Fruit fly (Drosophila melanogaster): Measurements from ENCODE around the gene CG5217.

Gene CG5217

dm6 chr3R:19248036-19248435 lies at the start of gene CG5217:
CG5217 (minus strand) TSS chr3R:19248136.
- no peak for TF ChIP-seq fd96Ca (GFP tag; IDR thresholded peaks at IDR 0.05)
- no peak for TF ChIP-seq CG15710 (tag; optimal IDR thresholded peaks at IDR 0.05)
- no peak for TF ChIP-seq D1 (tag; optimal IDR thresholded peaks at IDR 0.05)
- no peak for TF ChIP-seq EcR (GFP tag; optimal IDR thresholded peaks at IDR 0.05)
- no peak for TF ChIP-seq Pif1B (GFP tag; optimal IDR thresholded peaks at IDR 0.05)
- no peak for TF ChIP-seq CG12605 (GFP tag; IDR thresholded peaks at IDR 0.05)
- TF ChIP-seq gl (tag; optimal IDR thresholded peaks at IDR 0.05) = no peak
- TF ChIP-seq CG13204 (GFP tag; optimal IDR thresholded peaks at IDR 0.05) = no peak
- no peak for TF ChIP-seq CG8301 (tag; optimal IDR thresholded peaks at IDR 0.05)
- no peak for TF ChIP-seq CG17806 (tag; optimal IDR thresholded peaks at IDR 0.05)
- no peak for TF ChIP-seq CG10348 (GFP tag; IDR thresholded peaks at IDR 0.05)
- TF ChIP-seq CG8159 (tag; optimal IDR thresholded peaks at IDR 0.05) = no peak
- TF ChIP-seq CG14655 (GFP tag; optimal IDR thresholded peaks at IDR 0.05) = no peak
- TF ChIP-seq CG34367 (tag; optimal IDR thresholded peaks at IDR 0.05) = no peak
- TF ChIP-seq Pif1A (GFP tag; optimal IDR thresholded peaks at IDR 0.05) = no peak
- no peak for TF ChIP-seq Ets98B (GFP tag; IDR thresholded peaks at IDR 0.05)
- TF ChIP-seq CG9948 (tag; optimal IDR thresholded peaks at IDR 0.05) = no peak
- no peak for TF ChIP-seq CG32121 (GFP tag; IDR thresholded peaks at IDR 0.05)
- TF ChIP-seq Snoo (tag; optimal IDR thresholded peaks at IDR 0.05) = no peak

dm6 chr3R:19297595-19297994 lies 49.7 kb upstream of the CG5217 start, which contains the start of gene CG44174:
CG44174 (minus strand) TSS chr3R:19297695.
- TF ChIP-seq Ets98B (GFP tag; IDR thresholded peaks at IDR 0.05) = no peak
- no peak for TF ChIP-seq fd96Ca (GFP tag; IDR thresholded peaks at IDR 0.05)
- no peak for TF ChIP-seq Snoo (tag; optimal IDR thresholded peaks at IDR 0.05)

- TF ChIP-seq CG32121 (GFP tag; IDR thresholded peaks at IDR 0.05) = no peak
- no peak for TF ChIP-seq CG13204 (GFP tag; optimal IDR thresholded peaks at IDR 0.05)
- TF ChIP-seq CG8301 (tag; optimal IDR thresholded peaks at IDR 0.05) = no peak
- TF ChIP-seq D1 (tag; optimal IDR thresholded peaks at IDR 0.05) = no peak
- TF ChIP-seq CG10348 (GFP tag; IDR thresholded peaks at IDR 0.05) = no peak
- TF ChIP-seq EcR (GFP tag; optimal IDR thresholded peaks at IDR 0.05) = no peak
- no peak for TF ChIP-seq rn (GFP tag; IDR thresholded peaks at IDR 0.05)
- TF ChIP-seq CG15710 (tag; optimal IDR thresholded peaks at IDR 0.05) = no peak
- no peak for TF ChIP-seq Snoo (tag; optimal IDR thresholded peaks at IDR 0.05)
- TF ChIP-seq CG34367 (tag; optimal IDR thresholded peaks at IDR 0.05) = no peak
- no peak for TF ChIP-seq Pif1A (GFP tag; optimal IDR thresholded peaks at IDR 0.05)
- no peak for TF ChIP-seq CG12605 (GFP tag; IDR thresholded peaks at IDR 0.05)
- no peak for TF ChIP-seq CG4496 (GFP tag; IDR thresholded peaks at IDR 0.05)
Measured at dm6 chr3R:19293873-19294272, 45.9 kb upstream of the CG5217 start.

DNA sequence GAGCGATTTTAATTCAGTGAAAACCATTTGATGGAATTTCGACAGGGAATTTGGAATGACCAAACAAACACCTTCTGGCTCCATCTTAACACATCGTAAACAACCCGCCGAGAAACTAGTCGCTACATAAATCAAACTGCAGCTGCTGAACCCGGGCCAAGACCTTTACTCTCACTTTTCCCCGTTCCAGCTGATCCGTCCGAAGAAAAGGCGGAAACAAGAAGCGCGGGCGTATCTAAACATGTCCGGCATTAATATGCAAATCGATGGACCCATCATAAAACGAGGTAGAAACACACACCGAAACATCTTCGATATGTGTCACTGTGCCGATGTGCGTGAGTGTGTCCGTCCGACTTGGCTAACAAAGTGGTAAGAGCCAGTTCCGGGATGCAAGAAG lies 45.0 kb upstream of the CG5217 start:
- TF ChIP-seq Pif1A (GFP tag; optimal IDR thresholded peaks at IDR 0.05) = no peak
- TF ChIP-seq fd96Ca (GFP tag; IDR thresholded peaks at IDR 0.05) = no peak
- no peak for TF ChIP-seq CG32121 (GFP tag; IDR thresholded peaks at IDR 0.05)
- no peak for TF ChIP-seq CG34367 (tag; optimal IDR thresholded peaks at IDR 0.05)
- TF ChIP-seq EcR (GFP tag; optimal IDR thresholded peaks at IDR 0.05) = no peak
- TF ChIP-seq Snoo (tag; optimal IDR thresholded peaks at IDR 0.05) = no peak
- TF ChIP-seq Ets98B (GFP tag; IDR thresholded peaks at IDR 0.05) = no peak
- TF ChIP-seq CG8301 (tag; optimal IDR thresholded peaks at IDR 0.05) = no peak
- TF ChIP-seq Pif1B (GFP tag; optimal IDR thresholded peaks at IDR 0.05) = no peak
- TF ChIP-seq CG4496 (GFP tag; IDR thresholded peaks at IDR 0.05) = no peak
- no peak for TF ChIP-seq CG8159 (tag; optimal IDR thresholded peaks at IDR 0.05)

dm6 chr3R:19287693-19288092 lies 39.8 kb upstream of the CG5217 start:
- TF ChIP-seq Ets98B (GFP tag; IDR thresholded peaks at IDR 0.05) = no peak
- TF ChIP-seq CG8159 (tag; optimal IDR thresholded peaks at IDR 0.05) = no peak
- TF ChIP-seq EcR (GFP tag; optimal IDR thresholded peaks at IDR 0.05) = no peak
- no peak for TF ChIP-seq CG4496 (GFP tag; IDR thresholded peaks at IDR 0.05)
- no peak for TF ChIP-seq CG10348 (GFP tag; IDR thresholded peaks at IDR 0.05)

- TF ChIP-seq gl (tag; optimal IDR thresholded peaks at IDR 0.05) (peak; percentile 79), CG8301 (tag; optimal IDR thresholded peaks at IDR 0.05) (peak; percentile 48), CG15710 (tag; optimal IDR thresholded peaks at IDR 0.05) (peak; percentile 87), D1 (tag; optimal IDR thresholded peaks at IDR 0.05) (peak; percentile 73), CG17806 (tag; optimal IDR thresholded peaks at IDR 0.05) (peak; percentile 89), CG34367 (tag; optimal IDR thresholded peaks at IDR 0.05) (peak; percentile 90), fd96Ca (GFP tag; IDR thresholded peaks at IDR 0.05) (0 out of 3 replicates have a peak, but pooled peaks have one; percentile 54), CG14655 (GFP tag; optimal IDR thresholded peaks at IDR 0.05) (peak; percentile 70), rn (GFP tag; IDR thresholded peaks at IDR 0.05) (no peak), CG4496 (GFP tag; IDR thresholded peaks at IDR 0.05) (peak; percentile 71), CG12605 (GFP tag; IDR thresholded peaks at IDR 0.05) (no peak), CG13204 (GFP tag; optimal IDR thresholded peaks at IDR 0.05) (peak; percentile 78), CG10348 (GFP tag; IDR thresholded peaks at IDR 0.05) (no peak), Snoo (tag; optimal IDR thresholded peaks at IDR 0.05) (peak; percentile 88), CG9948 (tag; optimal IDR thresholded peaks at IDR 0.05) (peak; percentile 87), EcR (GFP tag; optimal IDR thresholded peaks at IDR 0.05) (peak; percentile 5), Ets98B (GFP tag; IDR thresholded peaks at IDR 0.05) (no peak), CG8159 (tag; optimal IDR thresholded peaks at IDR 0.05) (peak; percentile 92), Pif1B (GFP tag; optimal IDR thresholded peaks at IDR 0.05) (peak; percentile 78), Pif1A (GFP tag; optimal IDR thresholded peaks at IDR 0.05) (peak; percentile 71)
Measured at dm6 chr3R:19286488-19286887, 38.6 kb upstream of the CG5217 start.

DNA sequence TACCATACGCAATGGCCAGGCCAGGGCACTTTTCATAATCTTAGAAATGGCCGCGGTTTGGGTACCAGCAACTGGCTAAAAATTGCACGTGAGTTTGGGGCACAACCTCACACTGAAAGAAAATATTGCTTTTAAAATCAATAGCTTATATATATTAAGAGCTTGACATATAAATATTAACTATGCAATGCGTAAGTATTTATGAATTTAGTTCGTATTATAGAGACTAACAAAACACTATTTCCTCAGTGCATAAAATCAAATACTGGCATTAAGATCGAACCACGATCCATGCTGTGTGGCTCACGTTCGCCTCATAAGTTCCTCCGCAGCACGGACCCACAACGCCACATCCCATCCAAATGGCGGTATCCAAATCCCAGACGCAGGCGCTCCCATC lies 35.6 kb upstream of the CG5217 start:
- TF ChIP-seq Pif1A (GFP tag; optimal IDR thresholded peaks at IDR 0.05) (peak; percentile 62), CG10348 (GFP tag; IDR thresholded peaks at IDR 0.05) (no peak), EcR (GFP tag; optimal IDR thresholded peaks at IDR 0.05) (no peak), CG13204 (GFP tag; optimal IDR thresholded peaks at IDR 0.05) (no peak), gl (tag; optimal IDR thresholded peaks at IDR 0.05) (peak; percentile 24), fd96Ca (GFP tag; IDR thresholded peaks at IDR 0.05) (no peak), CG12605 (GFP tag; IDR thresholded peaks at IDR 0.05) (peak; percentile 60), CG34367 (tag; optimal IDR thresholded peaks at IDR 0.05) (peak; percentile 24), CG8301 (tag; optimal IDR thresholded peaks at IDR 0.05) (no peak), rn (GFP tag; IDR thresholded peaks at IDR 0.05) (no peak), CG8159 (tag; optimal IDR thresholded peaks at IDR 0.05) (peak; percentile 52), CG9948 (tag; optimal IDR thresholded peaks at IDR 0.05) (peak; percentile 57), CG15710 (tag; optimal IDR thresholded peaks at IDR 0.05) (peak; percentile 21), Snoo (tag; optimal IDR thresholded peaks at IDR 0.05) (peak; percentile 17), Pif1B (GFP tag; optimal IDR thresholded peaks at IDR 0.05) (peak; percentile 57), CG17806 (tag; optimal IDR thresholded peaks at IDR 0.05) (peak; percentile 54), CG4496 (GFP tag; IDR thresholded peaks at IDR 0.05) (0 out of 3 replicates have a peak, but pooled peaks have one; percentile 34), CG32121 (GFP tag; IDR thresholded peaks at IDR 0.05) (no peak), Ets98B (GFP tag; IDR thresholded peaks at IDR 0.05) (no peak), CG14655 (GFP tag; optimal IDR thresholded peaks at IDR 0.05) (peak; percentile 42), D1 (tag; optimal IDR thresholded peaks at IDR 0.05) (no peak)

Measured in whole organism, pupa.